Worm (Caenorhabditis elegans) whole organism, young adult: ENCODE data around the gene ZK686.2.
A peak's percentile ranks its signal among the peaks of the same experiment; 100 is the strongest.

Experiments
- F10E7.11 ChIP-seq: sonication (generic microtip); optimal IDR thresholded peaks from 2 replicates; lab custom pipeline; 2017; ENCODE audit warnings: mild to moderate bottlenecking, missing genetic modification characterization, moderate library complexity, missing compliant biosample characterization
- F22D6.2 ChIP-seq: sonication (generic microtip); optimal IDR thresholded peaks from 2 replicates; lab custom pipeline; 2016; ENCODE audit warnings: mild to moderate bottlenecking, missing genetic modification characterization, missing compliant biosample characterization
- K11D2.4 ChIP-seq: fragments of 200-800 bp; sonication (Bioruptor generic); IDR thresholded peaks from 2 replicates; pipeline ENCODE4 v1.3.6; 2022; ENCODE audit warnings: missing genetic modification reagents, missing genetic modification characterization, missing compliant biosample characterization
- Y53F4B.3 ChIP-seq: fragments of 200-800 bp; sonication (Bioruptor generic); IDR thresholded peaks from 2 replicates; pipeline ENCODE4 v1.3.6; 2022; ENCODE audit warnings: missing genetic modification reagents, missing genetic modification characterization, missing compliant biosample characterization
- Y56A3A.18 ChIP-seq: fragments of 200-800 bp; sonication (Bioruptor generic); IDR thresholded peaks from 2 replicates; pipeline ENCODE4 v1.3.6; 2022; ENCODE audit warnings: missing genetic modification reagents, missing genetic modification characterization, missing compliant biosample characterization
- Y79H2A.3 ChIP-seq: fragments of 200-800 bp; sonication (Bioruptor generic); conservative IDR thresholded peaks from 2 replicates; pipeline ENCODE4 v1.3.6; 2022; ENCODE audit warnings: missing genetic modification reagents, missing genetic modification characterization, missing compliant biosample characterization
- atf-7 ChIP-seq: sonication (generic microtip); optimal IDR thresholded peaks from 2 replicates; lab custom pipeline; 2017; ENCODE audit warnings: mild to moderate bottlenecking, missing genetic modification characterization, missing compliant biosample characterization
- attf-5 ChIP-seq: fragments of 200-800 bp; sonication (Bioruptor generic); optimal IDR thresholded peaks from 2 replicates; lab custom pipeline; 2018; ENCODE audit warnings: mild to moderate bottlenecking, missing genetic modification characterization, missing compliant biosample characterization
- attf-6 ChIP-seq: fragments of 200-800 bp; sonication (Bioruptor generic); IDR thresholded peaks from 2 replicates; pipeline ENCODE4 v1.3.6; 2022; ENCODE audit warnings: missing genetic modification reagents, missing genetic modification characterization, missing compliant biosample characterization
- bed-2 ChIP-seq: fragments of 200-800 bp; sonication (Bioruptor generic); IDR thresholded peaks from 2 replicates; pipeline ENCODE4 v1.3.6; 2022; ENCODE audit warnings: missing genetic modification reagents, missing genetic modification characterization, missing compliant biosample characterization
- cebp-1 ChIP-seq, 2 experiments: fragments of 200-800 bp in 1 of 2; sonication (Bioruptor generic) in 1 of 2; sonication (generic microtip) in 1 of 2; IDR thresholded peaks in 1 of 2; optimal IDR thresholded peaks in 1 of 2; 2 replicates each; pipeline versions ENCODE4 v1.3.6 to Lab custom; 2017 to 2022; ENCODE audit warnings: missing compliant biosample characterization in 2 of 2, missing genetic modification characterization in 2 of 2, mild to moderate bottlenecking in 1 of 2, missing genetic modification reagents in 1 of 2, moderate library complexity in 1 of 2
- ceh-100 ChIP-seq: fragments of 200-800 bp; sonication (Bioruptor generic); IDR thresholded peaks from 2 replicates; pipeline ENCODE4 v1.3.6; 2022; ENCODE audit warnings: missing genetic modification reagents, missing genetic modification characterization, missing compliant biosample characterization
- ceh-27 ChIP-seq: fragments of 200-800 bp; sonication (Bioruptor generic); optimal IDR thresholded peaks from 2 replicates; lab custom pipeline; 2018; ENCODE audit warnings: mild to moderate bottlenecking, missing genetic modification characterization, moderate library complexity, missing compliant biosample characterization
- chd-7 ChIP-seq: sonication (generic microtip); optimal IDR thresholded peaks from 2 replicates; lab custom pipeline; 2016; ENCODE audit warnings: mild to moderate bottlenecking, missing genetic modification characterization, moderate library complexity, missing compliant biosample characterization
- dox-1 ChIP-seq: fragments of 200-800 bp; sonication (Bioruptor generic); IDR thresholded peaks from 2 replicates; pipeline ENCODE4 v1.3.6; 2022; ENCODE audit warnings: missing genetic modification reagents, missing genetic modification characterization, missing compliant biosample characterization
- egrh-3 ChIP-seq: fragments of 200-800 bp; sonication (Bioruptor generic); IDR thresholded peaks from 2 replicates; pipeline ENCODE4 v1.3.6; 2022; ENCODE audit warnings: missing genetic modification reagents, missing genetic modification characterization, missing compliant biosample characterization
- ets-4 ChIP-seq: fragments of 200-800 bp; sonication (Bioruptor generic); optimal IDR thresholded peaks from 2 replicates; lab custom pipeline; 2018; ENCODE audit warnings: mild to moderate bottlenecking, missing genetic modification characterization, missing compliant biosample characterization
- hmg-1.2 ChIP-seq: fragments of 200-800 bp; sonication (Bioruptor generic); IDR thresholded peaks from 2 replicates; pipeline ENCODE4 v1.3.6; 2022; ENCODE audit warnings: missing genetic modification reagents, missing genetic modification characterization, missing compliant biosample characterization
- hsf-1 ChIP-seq: fragments of 200-800 bp; sonication (Bioruptor generic); IDR thresholded peaks from 2 replicates; pipeline ENCODE4 v1.3.6; 2022; ENCODE audit warnings: missing genetic modification reagents, missing genetic modification characterization, missing compliant biosample characterization
- lag-1 ChIP-seq: fragments of 200-800 bp; sonication (Bioruptor generic); IDR thresholded peaks from 2 replicates; pipeline ENCODE4 v1.3.6; 2022; ENCODE audit warnings: missing genetic modification reagents, missing genetic modification characterization, missing compliant biosample characterization
- let-607 ChIP-seq, 2 experiments: fragments of 200-800 bp in 1 of 2; sonication (Bioruptor generic) in 1 of 2; sonication (generic microtip) in 1 of 2; optimal IDR thresholded peaks; 2 replicates each; lab custom pipeline; 2016 to 2018; ENCODE audit warnings: mild to moderate bottlenecking in 2 of 2, missing compliant biosample characterization in 2 of 2, missing genetic modification characterization in 2 of 2, moderate library complexity in 2 of 2, missing genotype in 1 of 2
- lin-26 ChIP-seq: fragments of 200-800 bp; sonication (Bioruptor generic); IDR thresholded peaks from 2 replicates; pipeline ENCODE4 v1.3.6; 2022; ENCODE audit warnings: missing genetic modification reagents, missing genetic modification characterization, missing compliant biosample characterization
- lin-35 ChIP-seq, 3 experiments: fragments of 150-350 bp in 2 of 3; sonication (generic microtip) in 1 of 3; optimal IDR thresholded peaks; 2 replicates each; lab custom pipeline; 2014 to 2018; ENCODE audit warnings: missing biosample characterization in 3 of 3, missing genetic modification characterization in 3 of 3, missing genetic modification reagents in 3 of 3
- lin-40 ChIP-seq: sonication (generic microtip); optimal IDR thresholded peaks from 2 replicates; lab custom pipeline; 2016; ENCODE audit warnings: missing genetic modification characterization, mild to moderate bottlenecking, missing compliant biosample characterization, missing genotype, missing genetic modification reagents
- lsl-1 ChIP-seq: fragments of 200-800 bp; sonication (Bioruptor generic); optimal IDR thresholded peaks from 2 replicates; lab custom pipeline; 2018; ENCODE audit warnings: mild to moderate bottlenecking, missing genetic modification characterization, moderate library complexity, missing compliant biosample characterization
- madf-10 ChIP-seq: sonication (generic microtip); optimal IDR thresholded peaks from 2 replicates; lab custom pipeline; 2016; ENCODE audit warnings: mild to moderate bottlenecking, missing genetic modification characterization, missing compliant biosample characterization
- madf-6 ChIP-seq: fragments of 200-800 bp; sonication (Bioruptor generic); IDR thresholded peaks from 2 replicates; pipeline ENCODE4 v1.3.6; 2022; ENCODE audit warnings: missing genetic modification reagents, missing genetic modification characterization, missing compliant biosample characterization
- mxl-1 ChIP-seq: sonication (generic microtip); optimal IDR thresholded peaks from 2 replicates; lab custom pipeline; 2016; ENCODE audit warnings: missing genetic modification characterization, missing compliant biosample characterization
- nfyb-1 ChIP-seq: fragments of 200-800 bp; sonication (Bioruptor generic); IDR thresholded peaks from 2 replicates; pipeline ENCODE4 v1.3.6; 2022; ENCODE audit warnings: missing genetic modification reagents, missing genetic modification characterization, missing compliant biosample characterization
- nhr-80 ChIP-seq: sonication (generic microtip); optimal IDR thresholded peaks from 2 replicates; lab custom pipeline; 2016; ENCODE audit warnings: missing genetic modification characterization, missing compliant biosample characterization
- nhr-90 ChIP-seq: sonication (generic microtip); optimal IDR thresholded peaks from 2 replicates; lab custom pipeline; 2016; ENCODE audit warnings: missing genotype, mild to moderate bottlenecking, missing genetic modification characterization, missing compliant biosample characterization
- repo-1 ChIP-seq: sonication (generic microtip); optimal IDR thresholded peaks from 2 replicates; lab custom pipeline; 2017; ENCODE audit warnings: mild to moderate bottlenecking, missing genetic modification characterization, missing compliant biosample characterization
- snpc-4 ChIP-seq, 5 experiments: fragments of 150-350 bp in 1 of 5; sonication (generic microtip) in 4 of 5; optimal IDR thresholded peaks; 2 replicates each; lab custom pipeline; 2014 to 2018; ENCODE audit warnings: missing genetic modification characterization in 5 of 5, missing biosample characterization in 3 of 5, antibody characterized with exemption in 2 of 5, mild to moderate bottlenecking in 2 of 5, missing compliant biosample characterization in 2 of 5, missing genotype in 2 of 5, moderate library complexity in 2 of 5, missing genetic modification reagents in 1 of 5
- sptf-2 ChIP-seq: fragments of 200-800 bp; sonication (Bioruptor generic); optimal IDR thresholded peaks from 2 replicates; lab custom pipeline; 2018; ENCODE audit warnings: mild to moderate bottlenecking, missing genetic modification characterization, missing compliant biosample characterization
- tbp1 ChIP-seq: fragments of 200-800 bp; sonication (Bioruptor generic); optimal IDR thresholded peaks from 2 replicates; lab custom pipeline; 2018; ENCODE audit warnings: mild to moderate bottlenecking, missing genetic modification characterization, missing compliant biosample characterization
- tlf-1 ChIP-seq: fragments of 200-800 bp; sonication (Bioruptor generic); optimal IDR thresholded peaks from 2 replicates; lab custom pipeline; 2018; ENCODE audit warnings: mild to moderate bottlenecking, missing genetic modification characterization, missing compliant biosample characterization
- ztf-22 ChIP-seq: fragments of 200-800 bp; sonication (Bioruptor generic); optimal IDR thresholded peaks from 2 replicates; lab custom pipeline; 2018; ENCODE audit warnings: mild to moderate bottlenecking, missing genetic modification characterization, moderate library complexity, missing compliant biosample characterization
- ztf-26 ChIP-seq: sonication (generic microtip); optimal IDR thresholded peaks from 2 replicates; lab custom pipeline; 2017; ENCODE audit warnings: missing genetic modification characterization, missing compliant biosample characterization

The ZK686.2 gene

DNA sequence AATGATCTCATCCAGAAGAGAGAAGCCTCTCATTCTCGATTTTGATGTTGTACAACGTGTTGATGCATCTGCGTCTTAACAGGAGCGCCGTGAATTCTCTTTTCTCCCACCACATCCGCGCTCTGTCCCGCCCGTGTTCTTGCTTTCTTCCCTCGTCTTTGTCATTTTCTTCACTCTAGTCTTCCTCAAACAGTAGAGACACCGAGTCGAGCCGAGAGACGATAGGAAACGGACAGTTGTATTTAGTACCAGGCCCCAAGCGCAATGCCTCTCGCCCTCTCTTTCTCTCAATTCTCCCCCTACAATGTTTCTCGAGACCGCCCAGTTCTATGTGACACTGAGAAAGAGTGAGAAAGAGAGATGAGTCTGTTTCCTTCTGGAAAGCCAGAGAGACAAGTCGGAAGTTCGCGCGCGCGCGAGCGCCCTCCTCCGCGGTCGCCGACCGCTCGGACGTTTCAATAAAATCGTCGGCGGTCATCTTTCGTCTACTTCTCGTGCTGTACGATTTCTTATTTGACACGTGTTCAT lies 36.3 kb downstream of the ZK686.2 start, which contains the start of gene ZK112.4 (continued):
- TF ChIP-seq snpc-4 (GFP tag; optimal IDR thresholded peaks at IDR 0.05; lab: Kevin White, UChicago) (no peak), snpc-4 (tag; optimal IDR thresholded peaks at IDR 0.05; lab: Kevin White, UChicago) (no peak), F10E7.11 (tag; lab: Kevin White, UChicago) (no peak), cebp-1 (GFP tag; IDR thresholded peaks at IDR 0.05; lab: Robert Waterston, UW) (no peak), cebp-1 (tag; optimal IDR thresholded peaks at IDR 0.05; lab: Kevin White, UChicago) (peak; percentile 39), Y56A3A.18 (GFP tag; lab: Robert Waterston, UW) (0 out of 2 replicates have a peak, but pooled peaks have one; percentile 48), F22D6.2 (tag; lab: Kevin White, UChicago) (no peak), tlf-1 (GFP tag; lab: Kevin White, UChicago) (no peak), egrh-3 (GFP tag; lab: Robert Waterston, UW) (peak; percentile 63; the same call in 1 of the 2 replicates), lsl-1 (peak; percentile 5), sptf-2 (GFP tag; lab: Kevin White, UChicago) (no peak)

- TF ChIP-seq lin-26 (GFP tag; lab: Robert Waterston, UW) (0 out of 2 replicates have a peak, but pooled peaks have one; percentile 57), lag-1 (GFP tag; lab: Robert Waterston, UW) (0 out of 2 replicates have a peak, but pooled peaks have one; percentile 1), mxl-1 (tag; lab: Kevin White, UChicago) (no peak)
Observed at ce11 chrIII:7729062-7729461, 36.8 kb downstream of the ZK686.2 start.

- TF ChIP-seq ets-4 (GFP tag; lab: Kevin White, UChicago): peak; percentile 54
- peak; percentile 66 for TF ChIP-seq lin-40
- TF ChIP-seq tbp1 (GFP tag; lab: Kevin White, UChicago): peak; percentile 12
- no peak for TF ChIP-seq Y79H2A.3
- TF ChIP-seq K11D2.4 (GFP tag; lab: Robert Waterston, UW): 0 out of 2 replicates have a peak, but pooled peaks have one; percentile 29
- TF ChIP-seq nhr-80 (tag; lab: Kevin White, UChicago): peak; percentile 90
- TF ChIP-seq nfyb-1 (GFP tag; lab: Robert Waterston, UW): peak; percentile 53; the same call in 1 of the 2 replicates
- peak; percentile 17 for TF ChIP-seq tlf-1 (GFP tag; lab: Kevin White, UChicago)
- no peak; the same call in 1 of the 2 replicates for TF ChIP-seq madf-6 (GFP tag; lab: Robert Waterston, UW)
- TF ChIP-seq attf-5 (GFP tag; lab: Kevin White, UChicago): peak; percentile 58
- no peak for TF ChIP-seq ceh-100 (GFP tag; lab: Robert Waterston, UW)
- peak; percentile 48 for TF ChIP-seq atf-7
- TF ChIP-seq lag-1 (GFP tag; lab: Robert Waterston, UW): no peak
- peak; percentile 31 for TF ChIP-seq madf-10 (tag; lab: Kevin White, UChicago)
- TF ChIP-seq ztf-26 (tag; lab: Kevin White, UChicago): peak; percentile 6
- TF ChIP-seq hmg-1.2 (GFP tag; lab: Robert Waterston, UW): peak; percentile 42; the same call in 1 of the 2 replicates
- TF ChIP-seq ceh-27 (GFP tag; lab: Kevin White, UChicago): peak; percentile 2
- peak; percentile 33 for TF ChIP-seq nhr-90
- TF ChIP-seq dox-1 (GFP tag; lab: Robert Waterston, UW): peak; percentile 35; the same call in 1 of the 2 replicates
- peak; percentile 19 for TF ChIP-seq chd-7 (tag; lab: Kevin White, UChicago)
- peak; percentile 20; the same call in 1 of the 2 replicates for TF ChIP-seq hsf-1 (GFP tag; lab: Robert Waterston, UW)
- TF ChIP-seq attf-6 (GFP tag; lab: Robert Waterston, UW): no peak
- peak; percentile 39 for TF ChIP-seq repo-1 (tag; lab: Kevin White, UChicago)
- TF ChIP-seq Y53F4B.3 (GFP tag; lab: Robert Waterston, UW): no peak
- peak; percentile 96 to 97 for TF ChIP-seq let-607 (tag; optimal IDR thresholded peaks at IDR 0.05; lab: Kevin White, UChicago)
- TF ChIP-seq bed-2: no peak
- TF ChIP-seq lsl-1: no peak
- TF ChIP-seq lin-35 (GFP tag; optimal IDR thresholded peaks at IDR 0.05; lab: Kevin White, UChicago): peak in 1 of 3 experiments; percentile 43
- peak; percentile 75 for TF ChIP-seq ztf-22 (GFP tag; lab: Kevin White, UChicago)
Observed at ce11 chrIII:7728494-7728893, 37.4 kb downstream of the ZK686.2 start.
